Worm (Caenorhabditis elegans) whole organism, young adult: Measurements from ENCODE around the gene best-22.
A peak's percentile ranks its signal among the peaks of the same experiment; 100 is the strongest.

Experiments
- B0019.2 ChIP-seq: fragments of 200-800 bp; sonication (Bioruptor generic); conservative IDR thresholded peaks from 2 replicates; pipeline ENCODE4 v1.3.6; 2022; ENCODE audit warnings: missing genetic modification reagents, missing genetic modification characterization, missing compliant biosample characterization
- B0035.1 ChIP-seq: sonication (generic microtip); optimal IDR thresholded peaks from 2 replicates; lab custom pipeline; 2016; ENCODE audit warnings: missing genetic modification characterization, mild to moderate bottlenecking, missing compliant biosample characterization, missing genotype, missing genetic modification reagents
- C06A6.2 ChIP-seq: fragments of 200-800 bp; sonication (Bioruptor generic); conservative IDR thresholded peaks from 2 replicates; pipeline ENCODE4 v1.3.6; 2022; ENCODE audit warnings: missing genetic modification characterization, missing compliant biosample characterization
- C17E4.6 ChIP-seq: fragments of 200-800 bp; sonication (Bioruptor generic); IDR thresholded peaks from 2 replicates; pipeline ENCODE4 v1.3.6; 2022; ENCODE audit warnings: missing genetic modification reagents, missing genetic modification characterization, missing compliant biosample characterization
- F22D6.2 ChIP-seq: sonication (generic microtip); optimal IDR thresholded peaks from 2 replicates; lab custom pipeline; 2016; ENCODE audit warnings: mild to moderate bottlenecking, missing genetic modification characterization, missing compliant biosample characterization
- F23B12.7 ChIP-seq: sonication (generic microtip); optimal IDR thresholded peaks from 2 replicates; lab custom pipeline; 2017; ENCODE audit warnings: missing genetic modification characterization, mild to moderate bottlenecking, missing compliant biosample characterization, antibody characterized with exemption, moderate library complexity; ENCODE audit not compliant: insufficient read depth
- F37B4.10 ChIP-seq: fragments of 200-800 bp; sonication (Bioruptor generic); IDR thresholded peaks from 2 replicates; pipeline ENCODE4 v1.3.6; 2022; ENCODE audit warnings: missing genetic modification characterization, missing compliant biosample characterization
- F39B2.1 ChIP-seq: fragments of 200-800 bp; sonication (Bioruptor generic); IDR thresholded peaks from 2 replicates; pipeline ENCODE4 v1.3.6; 2022; ENCODE audit warnings: missing genetic modification reagents, missing genetic modification characterization, missing compliant biosample characterization
- F49E8.2 ChIP-seq: sonication (generic microtip); optimal IDR thresholded peaks from 3 replicates; lab custom pipeline; 2017; ENCODE audit warnings: missing genetic modification characterization, mild to moderate bottlenecking, missing compliant biosample characterization, antibody characterized with exemption, moderate library complexity; ENCODE audit not compliant: insufficient read depth
- F57A8.1 ChIP-seq: fragments of 200-800 bp; sonication (Bioruptor generic); optimal IDR thresholded peaks from 2 replicates; lab custom pipeline; 2018; ENCODE audit warnings: mild to moderate bottlenecking, missing genetic modification characterization, moderate library complexity, missing compliant biosample characterization
- F57C9.4 ChIP-seq: sonication (generic microtip); optimal IDR thresholded peaks from 2 replicates; lab custom pipeline; 2017; ENCODE audit warnings: mild to moderate bottlenecking, missing genetic modification characterization, missing compliant biosample characterization
- T07F8.4 ChIP-seq: sonication (generic microtip); optimal IDR thresholded peaks from 2 replicates; lab custom pipeline; 2016; ENCODE audit warnings: mild to moderate bottlenecking, missing genetic modification characterization, moderate library complexity, missing compliant biosample characterization
- T26A5.8 ChIP-seq: sonication (generic microtip); optimal IDR thresholded peaks from 2 replicates; lab custom pipeline; 2016; ENCODE audit warnings: missing genetic modification characterization, missing compliant biosample characterization
- Y56A3A.18 ChIP-seq: fragments of 200-800 bp; sonication (Bioruptor generic); IDR thresholded peaks from 2 replicates; pipeline ENCODE4 v1.3.6; 2022; ENCODE audit warnings: missing genetic modification reagents, missing genetic modification characterization, missing compliant biosample characterization
- akir-1 ChIP-seq: fragments of 200-800 bp; sonication (Bioruptor generic); optimal IDR thresholded peaks from 2 replicates; lab custom pipeline; 2018; ENCODE audit warnings: mild to moderate bottlenecking, missing genetic modification characterization, moderate library complexity, missing compliant biosample characterization
- aptf-3 ChIP-seq: fragments of 200-800 bp; sonication (Bioruptor generic); IDR thresholded peaks from 2 replicates; pipeline ENCODE4 v1.3.6; 2022; ENCODE audit warnings: missing genetic modification characterization, missing compliant biosample characterization
- athp-1 ChIP-seq: sonication (generic microtip); optimal IDR thresholded peaks from 2 replicates; lab custom pipeline; 2017; ENCODE audit warnings: mild to moderate bottlenecking, missing genetic modification characterization, missing compliant biosample characterization
- bed-2 ChIP-seq: fragments of 200-800 bp; sonication (Bioruptor generic); IDR thresholded peaks from 2 replicates; pipeline ENCODE4 v1.3.6; 2022; ENCODE audit warnings: missing genetic modification reagents, missing genetic modification characterization, missing compliant biosample characterization
- cebp-2 ChIP-seq: fragments of 200-800 bp; sonication (Bioruptor generic); IDR thresholded peaks from 2 replicates; pipeline ENCODE4 v1.3.6; 2022; ENCODE audit warnings: missing genetic modification characterization, missing compliant biosample characterization
- ceh-58 ChIP-seq: fragments of 200-800 bp; sonication (Bioruptor generic); IDR thresholded peaks from 2 replicates; pipeline ENCODE4 v1.3.6; 2022; ENCODE audit warnings: missing genetic modification characterization, missing compliant biosample characterization
- ceh-79 ChIP-seq: sonication (generic microtip); optimal IDR thresholded peaks from 2 replicates; lab custom pipeline; 2017; ENCODE audit warnings: mild to moderate bottlenecking, missing genetic modification characterization, missing compliant biosample characterization
- efl-1 ChIP-seq: fragments of 150-350 bp; optimal IDR thresholded peaks from 2 replicates; lab custom pipeline; 2014; ENCODE audit warnings: missing biosample characterization, missing genetic modification reagents, missing genetic modification characterization
- egl-18 ChIP-seq: fragments of 200-800 bp; sonication (Bioruptor generic); IDR thresholded peaks from 2 replicates; pipeline ENCODE4 v1.3.6; 2022; ENCODE audit warnings: missing genetic modification reagents, missing genetic modification characterization, missing compliant biosample characterization
- egl-44 ChIP-seq: fragments of 200-800 bp; sonication (Bioruptor generic); IDR thresholded peaks from 2 replicates; pipeline ENCODE4 v1.3.6; 2022; ENCODE audit warnings: missing genetic modification reagents, missing genetic modification characterization, missing compliant biosample characterization
- hlh-26 ChIP-seq: fragments of 200-800 bp; sonication (Bioruptor generic); conservative IDR thresholded peaks from 2 replicates; pipeline ENCODE4 v1.3.6; 2022; ENCODE audit warnings: missing genetic modification reagents, missing genetic modification characterization, missing compliant biosample characterization
- hmg-1.2 ChIP-seq: fragments of 200-800 bp; sonication (Bioruptor generic); IDR thresholded peaks from 2 replicates; pipeline ENCODE4 v1.3.6; 2022; ENCODE audit warnings: missing genetic modification reagents, missing genetic modification characterization, missing compliant biosample characterization
- hrde-1 ChIP-seq: sonication (generic microtip); optimal IDR thresholded peaks from 2 replicates; lab custom pipeline; 2016; ENCODE audit warnings: missing genetic modification characterization, mild to moderate bottlenecking, missing compliant biosample characterization, moderate library complexity, missing genotype, missing genetic modification reagents, borderline replicate concordance
- hsf-1 ChIP-seq: fragments of 200-800 bp; sonication (Bioruptor generic); IDR thresholded peaks from 2 replicates; pipeline ENCODE4 v1.3.6; 2022; ENCODE audit warnings: missing genetic modification reagents, missing genetic modification characterization, missing compliant biosample characterization
- lin-54 ChIP-seq: fragments of 200-800 bp; sonication (Bioruptor generic); optimal IDR thresholded peaks from 2 replicates; lab custom pipeline; 2018; ENCODE audit warnings: mild to moderate bottlenecking, missing genetic modification characterization, missing compliant biosample characterization
- lsl-1 ChIP-seq: fragments of 200-800 bp; sonication (Bioruptor generic); optimal IDR thresholded peaks from 2 replicates; lab custom pipeline; 2018; ENCODE audit warnings: mild to moderate bottlenecking, missing genetic modification characterization, moderate library complexity, missing compliant biosample characterization
- madf-10 ChIP-seq: sonication (generic microtip); optimal IDR thresholded peaks from 2 replicates; lab custom pipeline; 2016; ENCODE audit warnings: mild to moderate bottlenecking, missing genetic modification characterization, missing compliant biosample characterization
- madf-6 ChIP-seq: fragments of 200-800 bp; sonication (Bioruptor generic); IDR thresholded peaks from 2 replicates; pipeline ENCODE4 v1.3.6; 2022; ENCODE audit warnings: missing genetic modification reagents, missing genetic modification characterization, missing compliant biosample characterization
- mxl-1 ChIP-seq: sonication (generic microtip); optimal IDR thresholded peaks from 2 replicates; lab custom pipeline; 2016; ENCODE audit warnings: missing genetic modification characterization, missing compliant biosample characterization
- nfyb-1 ChIP-seq: fragments of 200-800 bp; sonication (Bioruptor generic); IDR thresholded peaks from 2 replicates; pipeline ENCODE4 v1.3.6; 2022; ENCODE audit warnings: missing genetic modification reagents, missing genetic modification characterization, missing compliant biosample characterization
- pha-4 ChIP-seq: fragments of 150-350 bp; sonication (generic microtip); optimal IDR thresholded peaks from 2 replicates; lab custom pipeline; 2014; ENCODE audit warnings: missing biosample characterization, missing genetic modification reagents, missing genetic modification characterization
- rcor-1 ChIP-seq: fragments of 200-800 bp; sonication (Bioruptor generic); IDR thresholded peaks from 2 replicates; pipeline ENCODE4 v1.3.6; 2022; ENCODE audit warnings: missing genetic modification reagents, missing genetic modification characterization, missing compliant biosample characterization
- rec-8 ChIP-seq, 2 experiments: sonication (generic microtip); optimal IDR thresholded peaks; 2 replicates each; lab custom pipeline; 2016; ENCODE audit warnings: mild to moderate bottlenecking in 2 of 2, missing genetic modification characterization in 2 of 2, missing genetic modification reagents in 2 of 2, missing genotype in 2 of 2, missing biosample characterization in 1 of 2, missing compliant biosample characterization in 1 of 2, moderate library complexity in 1 of 2
- rpc-1 ChIP-seq, 2 experiments: fragments of 150-350 bp in 1 of 2; sonication (generic microtip) in 1 of 2; optimal IDR thresholded peaks; 2 replicates each; lab custom pipeline; 2014 to 2018; ENCODE audit warnings: missing biosample characterization in 1 of 2, missing genetic modification characterization in 1 of 2, missing genetic modification reagents in 1 of 2, missing genotype in 1 of 2
- snpc-3.4 ChIP-seq: sonication (generic microtip); optimal IDR thresholded peaks from 2 replicates; lab custom pipeline; 2017; ENCODE audit warnings: missing genetic modification characterization, mild to moderate bottlenecking, missing compliant biosample characterization, antibody characterized with exemption, moderate library complexity, missing genotype, missing genetic modification reagents
- sptf-2 ChIP-seq: fragments of 200-800 bp; sonication (Bioruptor generic); optimal IDR thresholded peaks from 2 replicates; lab custom pipeline; 2018; ENCODE audit warnings: mild to moderate bottlenecking, missing genetic modification characterization, missing compliant biosample characterization
- tlf-1 ChIP-seq: fragments of 200-800 bp; sonication (Bioruptor generic); optimal IDR thresholded peaks from 2 replicates; lab custom pipeline; 2018; ENCODE audit warnings: mild to moderate bottlenecking, missing genetic modification characterization, missing compliant biosample characterization
- unc-130 ChIP-seq: sonication (generic microtip); optimal IDR thresholded peaks from 2 replicates; lab custom pipeline; 2016; ENCODE audit warnings: missing genetic modification reagents, missing genetic modification characterization, missing compliant biosample characterization
- unc-62 ChIP-seq: fragments of 150-350 bp; optimal IDR thresholded peaks from 2 replicates; lab custom pipeline; 2014; ENCODE audit warnings: missing biosample characterization, missing genetic modification reagents, missing genetic modification characterization
- xnd-1 ChIP-seq: sonication (generic microtip); optimal IDR thresholded peaks from 2 replicates; lab custom pipeline; 2016; ENCODE audit warnings: missing genotype, missing genetic modification reagents, missing genetic modification characterization, missing compliant biosample characterization
- zfh-2 ChIP-seq: fragments of 200-800 bp; sonication (Bioruptor generic); conservative IDR thresholded peaks from 2 replicates; pipeline ENCODE4 v1.3.6; 2022; ENCODE audit warnings: missing genetic modification reagents, missing genetic modification characterization, missing compliant biosample characterization
- zim-3 ChIP-seq: sonication (generic microtip); optimal IDR thresholded peaks from 2 replicates; lab custom pipeline; 2017; ENCODE audit warnings: mild to moderate bottlenecking, missing genetic modification characterization, moderate library complexity, missing compliant biosample characterization
- ztf-22 ChIP-seq: fragments of 200-800 bp; sonication (Bioruptor generic); optimal IDR thresholded peaks from 2 replicates; lab custom pipeline; 2018; ENCODE audit warnings: mild to moderate bottlenecking, missing genetic modification characterization, moderate library complexity, missing compliant biosample characterization
- ztf-26 ChIP-seq: sonication (generic microtip); optimal IDR thresholded peaks from 2 replicates; lab custom pipeline; 2017; ENCODE audit warnings: missing genetic modification characterization, missing compliant biosample characterization
- ztf-6 ChIP-seq: fragments of 200-800 bp; sonication (Bioruptor generic); IDR thresholded peaks from 2 replicates; pipeline ENCODE4 v1.3.6; 2022; ENCODE audit warnings: missing genetic modification reagents, missing genetic modification characterization, missing compliant biosample characterization

best-22 gene

DNA sequence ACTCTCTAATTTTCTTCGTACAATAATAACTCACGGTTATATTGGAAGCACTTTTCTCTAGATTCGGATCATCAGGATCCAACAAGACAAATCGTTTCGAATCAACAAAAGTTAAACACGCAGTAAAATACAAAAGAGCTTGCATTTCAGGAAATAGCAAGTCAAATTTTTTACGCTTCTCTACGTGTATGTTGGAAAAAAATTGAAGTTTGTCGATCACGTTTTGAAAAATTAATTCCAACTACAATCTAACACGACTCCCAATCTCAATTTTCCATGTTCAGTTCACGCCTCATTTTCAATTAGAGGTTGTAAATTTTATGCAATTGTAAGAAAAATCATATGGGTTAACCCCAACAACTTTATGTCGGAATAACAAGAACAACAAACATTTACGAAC is 40.2 kb downstream of the best-22 start, which contains the start of gene spe-45:
TSS of gene spe-45 (minus strand) at position 145 of the 400 bp plus-strand sequence.
- 0 out of 2 replicates have a peak, but pooled peaks have one; percentile 2 for TF ChIP-seq F39B2.1 (GFP tag; lab: Robert Waterston, UW)
- no peak for TF ChIP-seq rec-8 (tag; optimal IDR thresholded peaks at IDR 0.05; lab: Kevin White, UChicago)
- TF ChIP-seq rcor-1 (GFP tag; lab: Robert Waterston, UW) = peak; percentile 32; the same call in 1 of the 2 replicates
- no peak for TF ChIP-seq B0019.2 (GFP tag; lab: Robert Waterston, UW)
- no peak for TF ChIP-seq egl-18 (GFP tag; lab: Robert Waterston, UW)
- no peak for TF ChIP-seq Y56A3A.18 (GFP tag; lab: Robert Waterston, UW)
- TF ChIP-seq cebp-2 (GFP tag; lab: Robert Waterston, UW) = peak; percentile 81; the same call in 1 of the 2 replicates
- no peak for TF ChIP-seq T07F8.4
- TF ChIP-seq T26A5.8 = no peak
- TF ChIP-seq pha-4 (tag; lab: Kevin White, UChicago) = no peak
- no peak for TF ChIP-seq egl-44 (GFP tag; lab: Robert Waterston, UW)
- TF ChIP-seq sptf-2 (GFP tag; lab: Kevin White, UChicago) = no peak
- TF ChIP-seq zim-3 (tag; lab: Kevin White, UChicago) = no peak
- TF ChIP-seq bed-2 (GFP tag; lab: Robert Waterston, UW) = no peak
- TF ChIP-seq hrde-1 (tag; lab: Kevin White, UChicago) = peak; percentile 28
- no peak for TF ChIP-seq F22D6.2 (tag; lab: Kevin White, UChicago)
- TF ChIP-seq madf-10 = no peak
- no peak for TF ChIP-seq ceh-79
- peak; percentile 43 for TF ChIP-seq snpc-3.4 (tag; lab: Kevin White, UChicago)
- peak; percentile 71 for TF ChIP-seq F49E8.2 (tag; lab: Kevin White, UChicago)
- TF ChIP-seq F23B12.7 (tag; lab: Kevin White, UChicago) = no peak
- TF ChIP-seq C06A6.2 = no peak
- TF ChIP-seq hlh-26 = no peak
- no peak for TF ChIP-seq ztf-26 (tag; lab: Kevin White, UChicago)
- TF ChIP-seq athp-1 = peak; percentile 64
- TF ChIP-seq xnd-1 (tag; lab: Kevin White, UChicago) = no peak
- no peak for TF ChIP-seq aptf-3 (GFP tag; lab: Robert Waterston, UW)
- TF ChIP-seq lsl-1 (GFP tag; lab: Kevin White, UChicago) = peak; percentile 28
- no peak for TF ChIP-seq tlf-1 (GFP tag; lab: Kevin White, UChicago)
- TF ChIP-seq mxl-1 (tag; lab: Kevin White, UChicago) = no peak
- TF ChIP-seq hsf-1 (GFP tag; lab: Robert Waterston, UW) = peak; percentile 58; the same call in 1 of the 2 replicates
- TF ChIP-seq F57C9.4 = no peak
- TF ChIP-seq C17E4.6 (GFP tag; lab: Robert Waterston, UW) = no peak
- TF ChIP-seq ceh-58 (GFP tag; lab: Robert Waterston, UW) = peak; percentile 24; the same call in 1 of the 2 replicates
- TF ChIP-seq F57A8.1 (GFP tag; lab: Kevin White, UChicago) = no peak
- no peak for TF ChIP-seq efl-1 (GFP tag; lab: Kevin White, UChicago)
- peak; percentile 73 for TF ChIP-seq madf-6 (GFP tag; lab: Robert Waterston, UW)
- no peak for TF ChIP-seq unc-62
- no peak for TF ChIP-seq nfyb-1
- no peak for TF ChIP-seq ztf-6 (GFP tag; lab: Robert Waterston, UW)
- TF ChIP-seq unc-130 (GFP tag; lab: Kevin White, UChicago) = peak; percentile 16
- peak; percentile 73 for TF ChIP-seq lin-54
- no peak for TF ChIP-seq F37B4.10 (GFP tag; lab: Robert Waterston, UW)
- TF ChIP-seq B0035.1 = no peak
- TF ChIP-seq ztf-22 (GFP tag; lab: Kevin White, UChicago) = no peak
- TF ChIP-seq zfh-2 (GFP tag; lab: Robert Waterston, UW) = no peak
- TF ChIP-seq akir-1 (GFP tag; lab: Kevin White, UChicago) = no peak
- no peak for TF ChIP-seq rpc-1 (optimal IDR thresholded peaks at IDR 0.05; lab: Kevin White, UChicago)
- no peak for TF ChIP-seq rpc-1 (tag; optimal IDR thresholded peaks at IDR 0.05; lab: Kevin White, UChicago)
- no peak for TF ChIP-seq hmg-1.2 (GFP tag; lab: Robert Waterston, UW)
